Worm (Caenorhabditis elegans): ENCODE measurements around the gene cdk-1.

Gene cdk-1

DNA sequence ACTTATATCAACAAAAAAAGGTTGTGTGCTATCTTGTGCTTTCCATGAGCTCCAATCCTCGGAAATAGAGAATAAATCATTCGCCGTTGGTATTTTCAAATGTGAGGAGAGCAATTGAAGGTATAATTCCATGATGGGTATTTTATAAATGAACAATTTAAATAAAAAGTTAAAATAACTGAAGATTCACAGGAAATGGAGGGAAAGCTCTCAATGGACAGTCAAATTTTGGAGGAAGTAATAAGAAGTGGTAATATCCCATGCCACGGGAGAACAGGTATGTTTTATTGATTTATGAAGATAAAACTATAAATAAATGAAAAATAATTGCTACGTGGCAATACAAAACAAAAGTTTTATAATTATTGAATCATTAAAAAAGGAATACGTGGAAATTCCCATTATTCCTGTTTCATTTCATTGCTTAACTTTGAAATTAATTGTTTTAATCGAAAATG is 35.9 kb downstream of the cdk-1 start:
- no peak for TF ChIP-seq flt-1 (GFP tag; IDR thresholded peaks at IDR 0.05)
- TF ChIP-seq F13C5.2 (tag; optimal IDR thresholded peaks at IDR 0.05) = no peak
- TF ChIP-seq sea-1 (GFP tag; conservative IDR thresholded peaks at IDR 0.05) = no peak
- TF ChIP-seq tbx-37 (GFP tag; conservative IDR thresholded peaks at IDR 0.05) = no peak
- TF ChIP-seq hmg-4 (GFP tag; optimal IDR thresholded peaks at IDR 0.05) = no peak
- TF ChIP-seq scrt-1 (GFP tag; IDR thresholded peaks at IDR 0.05) = no peak
- TF ChIP-seq tra-4 (tag; optimal IDR thresholded peaks at IDR 0.05) = no peak
- no peak for TF ChIP-seq ceh-36 (tag; optimal IDR thresholded peaks at IDR 0.05)
- TF ChIP-seq ets-7 (tag; optimal IDR thresholded peaks at IDR 0.05) = no peak
- TF ChIP-seq hmbx-1 (tag; optimal IDR thresholded peaks at IDR 0.05) = no peak
- no peak for TF ChIP-seq pes-1 (GFP tag; IDR thresholded peaks at IDR 0.05)
- TF ChIP-seq ceh-13 (GFP tag; optimal IDR thresholded peaks at IDR 0.05) = no peak
- no peak for TF ChIP-seq aly-1 (tag; optimal IDR thresholded peaks at IDR 0.05)

DNA sequence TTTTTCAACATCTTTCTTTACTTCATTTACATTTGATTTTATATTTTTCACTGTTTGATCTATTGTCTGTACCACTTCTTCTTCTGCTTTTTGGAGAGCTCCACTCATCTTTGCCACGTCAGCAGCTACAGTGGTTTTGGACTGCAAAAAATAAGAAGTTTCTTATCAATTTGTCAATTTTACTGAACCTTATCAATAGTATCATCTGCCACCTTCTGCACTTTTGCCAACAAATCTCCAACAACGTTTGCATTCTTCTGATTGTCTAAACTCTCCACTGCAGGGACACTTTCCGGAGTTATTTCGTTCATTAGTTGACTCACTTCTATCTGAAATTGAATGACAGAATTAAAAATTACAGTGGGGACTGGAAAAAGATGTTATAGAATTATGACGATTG is 39.5 kb downstream of the cdk-1 start:
- TF ChIP-seq pes-1 (GFP tag; IDR thresholded peaks at IDR 0.05) = no peak
- TF ChIP-seq hmg-4 (GFP tag; optimal IDR thresholded peaks at IDR 0.05) = no peak
- TF ChIP-seq aly-1 (tag; optimal IDR thresholded peaks at IDR 0.05) = no peak
- TF ChIP-seq ama-1 (optimal IDR thresholded peaks at IDR 0.05) = no peak
- no peak for TF ChIP-seq F13C5.2 (tag; optimal IDR thresholded peaks at IDR 0.05)
- TF ChIP-seq tbx-37 (GFP tag; conservative IDR thresholded peaks at IDR 0.05) = no peak
- TF ChIP-seq B0310.2 (tag; optimal IDR thresholded peaks at IDR 0.05) = no peak

DNA sequence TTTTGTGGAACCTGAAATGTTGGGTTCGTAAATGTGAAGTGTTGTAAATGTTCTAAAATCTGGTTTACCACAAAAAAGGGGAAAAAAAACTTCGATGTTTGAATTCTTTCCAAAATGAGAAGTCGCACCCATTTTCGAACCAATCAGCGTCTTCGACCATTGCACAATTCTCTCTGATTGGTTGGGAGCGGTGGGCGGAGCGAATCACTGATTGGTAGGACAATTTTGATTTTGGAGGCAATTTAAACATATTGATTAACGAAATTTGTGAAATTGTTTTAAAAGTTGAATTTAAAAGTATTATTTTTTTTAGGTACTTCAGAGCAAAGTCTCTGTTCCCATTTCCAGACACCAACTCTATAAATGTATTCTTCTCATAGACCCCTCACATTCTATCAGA is 41.8 kb downstream of the cdk-1 start:
- TF ChIP-seq ama-1 (optimal IDR thresholded peaks at IDR 0.05) = no peak
- TF ChIP-seq F13C5.2 (tag; optimal IDR thresholded peaks at IDR 0.05) = no peak
- no peak for TF ChIP-seq tbx-37 (GFP tag; conservative IDR thresholded peaks at IDR 0.05)
- TF ChIP-seq tbx-11 (GFP tag; IDR thresholded peaks at IDR 0.05) = no peak
- no peak for TF ChIP-seq scrt-1 (GFP tag; IDR thresholded peaks at IDR 0.05)
- no peak for TF ChIP-seq hnd-1 (tag; optimal IDR thresholded peaks at IDR 0.05)
- TF ChIP-seq ets-7 (tag; optimal IDR thresholded peaks at IDR 0.05) = no peak
- TF ChIP-seq aly-1 (tag; optimal IDR thresholded peaks at IDR 0.05) = no peak
- no peak for TF ChIP-seq tra-4 (tag; optimal IDR thresholded peaks at IDR 0.05)
- no peak for TF ChIP-seq B0310.2 (tag; optimal IDR thresholded peaks at IDR 0.05)
- no peak for TF ChIP-seq hmbx-1 (tag; optimal IDR thresholded peaks at IDR 0.05)
- no peak for TF ChIP-seq sea-1 (GFP tag; conservative IDR thresholded peaks at IDR 0.05)
- no peak for TF ChIP-seq ceh-36 (tag; optimal IDR thresholded peaks at IDR 0.05)
- TF ChIP-seq hmg-4 (GFP tag; optimal IDR thresholded peaks at IDR 0.05) = no peak
- no peak for TF ChIP-seq pes-1 (GFP tag; IDR thresholded peaks at IDR 0.05)
- TF ChIP-seq ceh-13 (GFP tag; optimal IDR thresholded peaks at IDR 0.05) = no peak
- no peak for TF ChIP-seq flt-1 (GFP tag; IDR thresholded peaks at IDR 0.05)

DNA sequence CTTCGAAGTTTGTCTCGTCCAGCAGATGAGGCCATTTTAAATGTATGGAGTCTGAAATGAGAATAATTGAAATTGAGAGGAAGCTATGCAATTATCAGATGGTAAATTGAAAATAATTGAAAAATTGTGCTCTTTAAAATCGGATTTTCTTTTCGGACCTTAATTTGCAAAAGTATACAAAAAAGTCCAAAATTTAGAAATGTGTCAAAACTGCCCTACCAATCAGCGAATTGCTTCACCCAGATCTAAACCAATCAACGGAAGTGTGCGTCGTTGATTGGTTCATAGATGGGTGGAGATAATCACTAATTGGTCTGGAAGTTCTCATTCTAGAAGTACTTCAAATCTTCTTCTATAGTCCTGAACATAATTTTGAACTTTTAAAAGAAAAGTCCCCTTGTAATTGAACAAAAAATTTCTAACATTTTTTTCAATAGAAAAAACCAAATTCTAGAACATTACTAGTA is 42.4 kb downstream of the cdk-1 start, which contains the start of gene R10E11.5:
Gene R10E11.5 (minus strand): TSS at position 51 of the 467 bp plus-strand sequence.
- TF ChIP-seq ceh-36 (tag; optimal IDR thresholded peaks at IDR 0.05) (no peak), scrt-1 (GFP tag; IDR thresholded peaks at IDR 0.05) (no peak), aly-1 (tag; optimal IDR thresholded peaks at IDR 0.05) (no peak), flt-1 (GFP tag; IDR thresholded peaks at IDR 0.05) (no peak), hmbx-1 (tag; optimal IDR thresholded peaks at IDR 0.05) (no peak), sea-1 (GFP tag; conservative IDR thresholded peaks at IDR 0.05) (no peak), ets-7 (tag; optimal IDR thresholded peaks at IDR 0.05) (no peak), hnd-1 (tag; optimal IDR thresholded peaks at IDR 0.05) (no peak), pes-1 (GFP tag; IDR thresholded peaks at IDR 0.05) (no peak), ama-1 (optimal IDR thresholded peaks at IDR 0.05) (no peak), tbx-37 (GFP tag; conservative IDR thresholded peaks at IDR 0.05) (no peak), tbx-11 (GFP tag; IDR thresholded peaks at IDR 0.05) (no peak), ceh-13 (GFP tag; optimal IDR thresholded peaks at IDR 0.05) (no peak), tra-4 (tag; optimal IDR thresholded peaks at IDR 0.05) (no peak), B0310.2 (tag; optimal IDR thresholded peaks at IDR 0.05) (no peak)

DNA sequence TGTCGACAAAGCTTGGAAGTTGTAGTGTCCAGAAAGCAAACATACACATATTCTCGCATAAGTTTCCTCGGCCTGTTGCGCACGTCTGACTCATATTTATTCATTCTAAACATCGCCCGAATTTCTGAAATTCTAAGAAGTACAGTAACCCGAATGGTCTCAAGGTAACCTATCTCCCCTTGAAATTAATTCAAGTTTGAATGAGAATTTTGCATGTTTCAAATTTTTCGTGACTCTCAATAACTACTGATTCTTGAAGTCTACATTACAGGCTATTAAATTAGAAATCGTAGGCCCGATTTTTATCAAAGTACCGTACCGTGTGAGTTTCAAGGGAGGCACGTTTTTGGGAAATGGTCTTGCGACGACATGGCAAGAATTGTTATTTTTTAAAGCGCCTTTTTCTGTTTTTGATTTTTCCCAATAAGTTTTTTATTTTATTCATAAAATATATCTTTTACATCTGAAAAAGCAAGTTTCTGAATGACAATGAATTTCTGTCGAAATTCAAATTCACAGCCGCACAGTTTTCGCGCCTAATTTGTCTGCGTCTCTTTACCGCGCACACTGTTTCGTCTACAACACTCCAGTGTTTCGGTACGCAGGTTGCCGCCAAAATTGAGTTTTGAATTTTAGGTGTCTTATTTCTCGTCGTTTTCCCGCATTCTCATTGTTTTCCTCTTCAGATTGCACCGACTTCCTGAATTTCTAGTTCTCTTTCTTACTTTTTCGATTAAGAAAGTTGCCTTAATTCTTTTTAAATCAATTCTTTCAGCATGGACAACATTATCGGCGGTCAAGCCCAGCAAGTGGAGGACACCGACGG is 46.5 kb downstream of the cdk-1 start, which contains the start of the genes R10E11.9 and mcm-6:
Gene R10E11.9 (minus strand): TSS at position 51 of the 826 bp plus-strand sequence.
Gene mcm-6 (plus strand): TSS at position 776 of the 826 bp plus-strand sequence.
- no peak for TF ChIP-seq ama-1 (optimal IDR thresholded peaks at IDR 0.05)
- no peak for TF ChIP-seq sea-1 (GFP tag; conservative IDR thresholded peaks at IDR 0.05)
- TF ChIP-seq flt-1 (GFP tag; IDR thresholded peaks at IDR 0.05) = no peak
- no peak for TF ChIP-seq tbx-37 (GFP tag; conservative IDR thresholded peaks at IDR 0.05)
- TF ChIP-seq ets-7 (tag; optimal IDR thresholded peaks at IDR 0.05) = no peak
- TF ChIP-seq hmbx-1 (tag; optimal IDR thresholded peaks at IDR 0.05) = no peak
- TF ChIP-seq aly-1 (tag; optimal IDR thresholded peaks at IDR 0.05) = no peak
- TF ChIP-seq scrt-1 (GFP tag; IDR thresholded peaks at IDR 0.05) = no peak
- TF ChIP-seq tra-4 (tag; optimal IDR thresholded peaks at IDR 0.05) = no peak
- TF ChIP-seq tbx-11 (GFP tag; IDR thresholded peaks at IDR 0.05) = no peak
- no peak for TF ChIP-seq F13C5.2 (tag; optimal IDR thresholded peaks at IDR 0.05)
- TF ChIP-seq B0310.2 (tag; optimal IDR thresholded peaks at IDR 0.05) = no peak
- no peak for TF ChIP-seq hmg-4 (GFP tag; optimal IDR thresholded peaks at IDR 0.05)
- no peak for TF ChIP-seq hnd-1 (tag; optimal IDR thresholded peaks at IDR 0.05)
- no peak for TF ChIP-seq ceh-13 (GFP tag; optimal IDR thresholded peaks at IDR 0.05)
- TF ChIP-seq ceh-36 (tag; optimal IDR thresholded peaks at IDR 0.05) = no peak
- TF ChIP-seq pes-1 (GFP tag; IDR thresholded peaks at IDR 0.05) = no peak

DNA sequence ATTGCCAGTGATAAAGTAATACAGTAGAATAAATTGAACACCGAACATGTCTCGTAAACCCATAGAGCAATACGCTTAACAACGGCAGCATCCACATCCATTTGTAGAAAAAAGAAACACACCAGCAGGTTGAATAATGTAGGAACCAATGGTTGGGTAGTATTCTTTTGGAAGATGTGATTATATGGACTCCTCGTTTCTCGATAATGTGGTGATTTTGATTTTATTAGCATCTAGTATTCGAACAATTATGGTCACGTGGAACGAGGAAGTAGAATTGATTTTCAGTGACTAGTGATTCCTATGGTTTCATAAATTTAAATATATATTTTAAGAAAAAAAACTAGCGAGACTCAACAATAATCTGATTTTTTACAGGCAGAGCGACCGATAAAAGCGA is 49.2 kb downstream of the cdk-1 start, which contains the start of gene srxa-10:
Gene srxa-10 (minus strand): TSS at position 101 of the 400 bp plus-strand sequence.
- TF ChIP-seq flt-1 (GFP tag; IDR thresholded peaks at IDR 0.05) = no peak
